Worm (Caenorhabditis elegans) whole organism, L1 larva: ENCODE results near the gene C50B8.5.

Source experiments
- C34B4.2 ChIP-seq: sonication (generic microtip); optimal IDR thresholded peaks from 2 replicates; lab custom pipeline; 2017; ENCODE audit warnings: mild to moderate bottlenecking, missing genetic modification characterization, missing compliant biosample characterization
- aly-2 ChIP-seq: fragments of 150-350 bp; optimal IDR thresholded peaks from 2 replicates; lab custom pipeline; 2014; ENCODE audit warnings: missing biosample characterization, missing genetic modification characterization
- ceh-82 ChIP-seq, 3 experiments: fragments of 150-350 bp in 1 of 3; sonication (generic microtip) in 2 of 3; optimal IDR thresholded peaks; 2 replicates each; lab custom pipeline; 2014 to 2017; ENCODE audit warnings: missing biosample characterization in 3 of 3, missing genetic modification characterization in 3 of 3
- efl-1 ChIP-seq, 4 experiments: fragments of 150-350 bp; optimal IDR thresholded peaks in 3 of 4; peaks in 1 of 4; 1 replicate in 1 of 4; 2 replicates in 3 of 4; lab custom pipeline; 2014; ENCODE audit warnings: missing biosample characterization in 2 of 4, missing genetic modification characterization in 2 of 4, missing genetic modification reagents in 2 of 4
- egl-27 ChIP-seq, 2 experiments: fragments of 150-350 bp in 1 of 2; sonication (generic microtip); optimal IDR thresholded peaks; 3 replicates each; lab custom pipeline; 2017 to 2018; ENCODE audit warnings: missing biosample characterization in 2 of 2, missing genetic modification characterization in 2 of 2, missing genetic modification reagents in 2 of 2
- isw-1 ChIP-seq: fragments of 200-800 bp; sonication (Bioruptor generic); IDR thresholded peaks from 2 replicates; pipeline ENCODE4 v1.3.6; 2022; ENCODE audit warnings: missing genetic modification characterization, missing compliant biosample characterization
- lin-15B ChIP-seq: fragments of 150-350 bp; sonication (generic microtip); optimal IDR thresholded peaks from 3 replicates; lab custom pipeline; 2014; ENCODE audit warnings: missing biosample characterization, missing genetic modification characterization
- lsy-2 ChIP-seq, 2 experiments: fragments of 150-350 bp; optimal IDR thresholded peaks; 2 replicates each; lab custom pipeline; 2014; ENCODE audit warnings: missing biosample characterization in 2 of 2, missing genetic modification characterization in 2 of 2
- mab-9 ChIP-seq: fragments of 200-800 bp; sonication (Bioruptor generic); IDR thresholded peaks from 2 replicates; pipeline ENCODE4 v1.3.6; 2022; ENCODE audit warnings: missing genetic modification reagents, missing genetic modification characterization, missing compliant biosample characterization
- mdl-1 ChIP-seq, 2 experiments: fragments of 150-350 bp; optimal IDR thresholded peaks; 2 replicates each; lab custom pipeline; 2014 to 2017; ENCODE audit warnings: missing biosample characterization in 2 of 2, missing genetic modification characterization in 2 of 2, inconsistent platforms in 1 of 2
- nhr-28 ChIP-seq: fragments of 150-350 bp; optimal IDR thresholded peaks from 2 replicates; lab custom pipeline; 2014; ENCODE audit warnings: missing biosample characterization, missing genetic modification characterization
- nhr-84 ChIP-seq: sonication (generic microtip); optimal IDR thresholded peaks from 2 replicates; lab custom pipeline; 2017; ENCODE audit warnings: missing biosample characterization, missing genetic modification characterization
- nhr-85 ChIP-seq: sonication (generic microtip); peaks from one replicate; lab custom pipeline; 2016; ENCODE audit warnings: missing genetic modification characterization, inconsistent platforms, missing compliant biosample characterization
- nhr-90 ChIP-seq: sonication (generic microtip); optimal IDR thresholded peaks from 2 replicates; lab custom pipeline; 2016; ENCODE audit warnings: mild to moderate bottlenecking, missing genetic modification characterization, missing compliant biosample characterization; ENCODE audit not compliant: poor library complexity
- pag-3 ChIP-seq: sonication (generic microtip); optimal IDR thresholded peaks from 2 replicates; lab custom pipeline; 2017; ENCODE audit warnings: missing genetic modification characterization, mild to moderate bottlenecking, missing compliant biosample characterization, antibody characterized with exemption, borderline replicate concordance; ENCODE audit not compliant: insufficient read depth
- pax-3 ChIP-seq: fragments of 200-800 bp; sonication (Bioruptor generic); optimal IDR thresholded peaks from 2 replicates; lab custom pipeline; 2018; ENCODE audit warnings: mild to moderate bottlenecking, missing genetic modification characterization, moderate library complexity, missing compliant biosample characterization
- snpc-4 ChIP-seq: fragments of 150-350 bp; optimal IDR thresholded peaks from 2 replicates; lab custom pipeline; 2014; ENCODE audit warnings: missing biosample characterization, missing genetic modification characterization
- sptf-1 ChIP-seq: fragments of 150-350 bp; optimal IDR thresholded peaks from 2 replicates; lab custom pipeline; 2014; ENCODE audit warnings: missing biosample characterization, missing genetic modification characterization
- unc-130 ChIP-seq: fragments of 150-350 bp; optimal IDR thresholded peaks from 2 replicates; lab custom pipeline; 2017; ENCODE audit warnings: missing biosample characterization, missing genetic modification characterization, inconsistent platforms
- unc-86 ChIP-seq: sonication (generic microtip); optimal IDR thresholded peaks from 2 replicates; lab custom pipeline; 2016; ENCODE audit warnings: missing genetic modification characterization, missing compliant biosample characterization
- unc-98 ChIP-seq: fragments of 200-800 bp; sonication (Bioruptor generic); IDR thresholded peaks from 2 replicates; pipeline ENCODE4 v1.3.6; 2022; ENCODE audit warnings: missing genetic modification characterization, missing compliant biosample characterization
- zip-4 ChIP-seq: fragments of 200-800 bp; sonication (Bioruptor generic); optimal IDR thresholded peaks from 2 replicates; lab custom pipeline; 2018; ENCODE audit warnings: mild to moderate bottlenecking, missing genetic modification characterization, moderate library complexity, missing compliant biosample characterization

Gene C50B8.5

ce11 chrV:13627103-13627623 is 46.4 kb downstream of the C50B8.5 start, which contains the start of gene sde-2 (continued):
- TF ChIP-seq pag-3 (no peak), egl-27 (tag; optimal IDR thresholded peaks at IDR 0.05; lab: Kevin White, UChicago) (no peak), nhr-28 (tag; lab: Kevin White, UChicago) (no peak), nhr-90 (tag; lab: Kevin White, UChicago) (no peak), isw-1 (GFP tag; lab: Robert Waterston, UW) (peak; percentile 16; the same call in 1 of the 2 replicates), C34B4.2 (tag; lab: Kevin White, UChicago) (no peak), nhr-85 (tag; lab: Kevin White, UChicago) (no peak), zip-4 (GFP tag; lab: Kevin White, UChicago) (no peak), ceh-82 (tag; optimal IDR thresholded peaks at IDR 0.05; lab: Kevin White, UChicago) (peak in 1 of 3 experiments; percentile 0)
- TF ChIP-seq, all 84 proteins: peak for 13

ce11 chrV:13634149-13634548 is 53.4 kb downstream of the C50B8.5 start, which contains the start of gene H37A05.2:
Gene H37A05.2, minus strand, starts transcription at chrV:13634249.
- no peak for TF ChIP-seq nhr-84 (tag; lab: Kevin White, UChicago)
- no peak for TF ChIP-seq mab-9 (GFP tag; lab: Robert Waterston, UW)
- no peak for TF ChIP-seq nhr-85 (tag; lab: Kevin White, UChicago)
- no peak for TF ChIP-seq sptf-1 (tag; lab: Kevin White, UChicago)
- no peak for TF ChIP-seq mdl-1 (tag; optimal IDR thresholded peaks at IDR 0.05; lab: Kevin White, UChicago)
- TF ChIP-seq unc-130 (tag; lab: Kevin White, UChicago), result no peak
- TF ChIP-seq isw-1 (GFP tag; lab: Robert Waterston, UW), result no peak
- TF ChIP-seq unc-86, result no peak
- TF ChIP-seq lsy-2 (tag; optimal IDR thresholded peaks at IDR 0.05; lab: Kevin White, UChicago), result no peak
- no peak for TF ChIP-seq pax-3 (tag; lab: Kevin White, UChicago)
- TF ChIP-seq lin-15B (tag; lab: Kevin White, UChicago), result no peak
- no peak for TF ChIP-seq egl-27 (tag; optimal IDR thresholded peaks at IDR 0.05; lab: Kevin White, UChicago)
- no peak for TF ChIP-seq aly-2 (tag; lab: Kevin White, UChicago)
- no peak for TF ChIP-seq snpc-4 (tag; lab: Kevin White, UChicago)
- TF ChIP-seq nhr-28 (tag; lab: Kevin White, UChicago), result no peak
- no peak for TF ChIP-seq efl-1 (optimal IDR thresholded peaks at IDR 0.05; lab: Kevin White, UChicago)
- no peak for TF ChIP-seq efl-1 (GFP tag; optimal IDR thresholded peaks at IDR 0.05 in 1 of 2; lab: Kevin White, UChicago)
- TF ChIP-seq unc-98 (GFP tag; lab: Robert Waterston, UW), result no peak
